Fruit fly (Drosophila melanogaster): ENCODE data around the gene fh.

fh gene

dm6 chrX:9155134-9155533 lies 6.3 kb upstream of the fh start (continued):
- TF ChIP-seq nerfin-1 (tag; optimal IDR thresholded peaks at IDR 0.05) (peak; percentile 60), unc-4 (GFP tag; IDR thresholded peaks at IDR 0.05; ENCODE audit: partially characterized antibody) (no peak), corto (GFP tag; optimal IDR thresholded peaks at IDR 0.05) (peak; percentile 59), CG15011 (GFP tag; optimal IDR thresholded peaks at IDR 0.05) (peak; percentile 58), CG2678 (tag; optimal IDR thresholded peaks at IDR 0.05) (peak; percentile 83), Bgb (GFP tag; IDR thresholded peaks at IDR 0.05; ENCODE audit: partially characterized antibody) (no peak), pros (GFP tag; optimal IDR thresholded peaks at IDR 0.05) (peak; percentile 66), CG11085 (GFP tag; IDR thresholded peaks at IDR 0.05) (no peak), Bteb2 (GFP tag; optimal IDR thresholded peaks at IDR 0.05) (peak; percentile 44), CG10959 (GFP tag; IDR thresholded peaks at IDR 0.05) (peak; percentile 36; the same call in 1 of the 2 replicates), Deaf1 (tag; optimal IDR thresholded peaks at IDR 0.05) (peak; percentile 25), CG2712 (tag; optimal IDR thresholded peaks at IDR 0.05) (peak; percentile 75), gce (GFP tag; IDR thresholded peaks at IDR 0.05) (no peak), row (GFP tag; IDR thresholded peaks at IDR 0.05) (peak; percentile 71), CG5180 (GFP tag; optimal IDR thresholded peaks at IDR 0.05) (no peak), vfl (GFP tag; optimal IDR thresholded peaks at IDR 0.05) (no peak), kni (GFP tag; optimal IDR thresholded peaks at IDR 0.05) (no peak), CG12744 (GFP tag; optimal IDR thresholded peaks at IDR 0.05) (peak; percentile 42), ap (GFP tag; IDR thresholded peaks at IDR 0.05) (no peak), bowl (GFP tag; IDR thresholded peaks at IDR 0.05) (no peak), esg (GFP tag; conservative IDR thresholded peaks at IDR 0.05) (peak; percentile 38; the same call in 1 of the 2 replicates), bcd (GFP tag; optimal IDR thresholded peaks at IDR 0.05) (peak; percentile 51), pita (GFP tag; optimal IDR thresholded peaks at IDR 0.05) (no peak), Neu2 (GFP tag; optimal IDR thresholded peaks at IDR 0.05; ENCODE audit: borderline replicate concordance) (no peak), Atf3 (GFP tag; optimal IDR thresholded peaks at IDR 0.05) (no peak), nmo (GFP tag; optimal IDR thresholded peaks at IDR 0.05) (peak; percentile 69), grau (tag; optimal IDR thresholded peaks at IDR 0.05) (peak; percentile 61), dpn (GFP tag; optimal IDR thresholded peaks at IDR 0.05) (peak in 1 of 2 experiments; percentile 45), CG14050 (GFP tag; IDR thresholded peaks at IDR 0.05) (no peak; the same call in 2 of the 3 replicates), B-H1 (GFP tag; IDR thresholded peaks at IDR 0.05) (no peak; the same call in 2 of the 3 replicates), bab2 (GFP tag; optimal IDR thresholded peaks at IDR 0.05) (peak; percentile 64), cwo (GFP tag; optimal IDR thresholded peaks at IDR 0.05) (peak; percentile 50), Pdp1 (GFP tag; optimal IDR thresholded peaks at IDR 0.05) (peak in 1 of 2 experiments; percentile 24), fd3F (GFP tag; optimal IDR thresholded peaks at IDR 0.05) (peak; percentile 15), nom (GFP tag; optimal IDR thresholded peaks at IDR 0.05) (peak; percentile 50), mam (GFP tag; optimal IDR thresholded peaks at IDR 0.05) (peak; percentile 40), D (optimal IDR thresholded peaks at IDR 0.05) (no peak), D (GFP tag; optimal IDR thresholded peaks at IDR 0.05) (peak; percentile 64), hkb (optimal IDR thresholded peaks at IDR 0.05) (no peak), hkb (GFP tag; IDR thresholded peaks at IDR 0.05) (peak; percentile 61), Hr39 (optimal IDR thresholded peaks at IDR 0.05) (no peak), Sox102F (GFP tag; optimal IDR thresholded peaks at IDR 0.05) (peak; percentile 65), chn (GFP tag; optimal IDR thresholded peaks at IDR 0.05) (no peak), ind (GFP tag; optimal IDR thresholded peaks at IDR 0.05) (peak; percentile 61), CG9932 (GFP tag; IDR thresholded peaks at IDR 0.05) (peak; percentile 44), MESR4 (GFP tag; optimal IDR thresholded peaks at IDR 0.05) (no peak), CG12104 (GFP tag; optimal IDR thresholded peaks at IDR 0.05) (peak; percentile 59), ham (GFP tag; IDR thresholded peaks at IDR 0.05) (no peak), HHEX (GFP tag; optimal IDR thresholded peaks at IDR 0.05) (peak; percentile 57), Oli (tag; optimal IDR thresholded peaks at IDR 0.05) (peak; percentile 67), CG18262 (tag; optimal IDR thresholded peaks at IDR 0.05) (peak; percentile 74)
